Fruit fly (Drosophila melanogaster) whole organism, adult: ENCODE measurements around the gene CG13639.

Experiments
- CG11617 ChIP-seq: fragments of 200-800 bp; sonication (Bioruptor generic); optimal IDR thresholded peaks from 2 replicates; lab custom pipeline; 2017; ENCODE audit warnings: mild to moderate bottlenecking, missing biosample characterization, missing genetic modification reagents, missing genetic modification characterization
- CG12768 ChIP-seq: fragments of 200-800 bp; sonication (Bioruptor generic); optimal IDR thresholded peaks from 2 replicates; lab custom pipeline; 2017; ENCODE audit warnings: missing biosample characterization, missing genetic modification characterization, mild to moderate bottlenecking, moderate library complexity, missing genetic modification reagents
- CG14711 ChIP-seq: fragments of 200-800 bp; sonication (Bioruptor generic); optimal IDR thresholded peaks from 2 replicates; lab custom pipeline; 2018; ENCODE audit warnings: missing biosample characterization, mild to moderate bottlenecking, missing genetic modification characterization, moderate library complexity
- CG1620 ChIP-seq: fragments of 200-800 bp; sonication (Bioruptor generic); optimal IDR thresholded peaks from 2 replicates; lab custom pipeline; 2016; ENCODE audit warnings: missing biosample characterization, missing genetic modification characterization
- CG33017 ChIP-seq: fragments of 200-800 bp; sonication (Bioruptor generic); optimal IDR thresholded peaks from 2 replicates; lab custom pipeline; 2018; ENCODE audit warnings: missing biosample characterization, mild to moderate bottlenecking, missing genetic modification characterization, moderate library complexity
- CG5204 ChIP-seq: fragments of 200-800 bp; sonication (Bioruptor generic); optimal IDR thresholded peaks from 2 replicates; lab custom pipeline; 2016; ENCODE audit warnings: missing biosample characterization, missing genetic modification characterization
- CG7045 ChIP-seq: fragments of 200-800 bp; sonication (Bioruptor generic); optimal IDR thresholded peaks from 2 replicates; lab custom pipeline; 2017; ENCODE audit warnings: missing biosample characterization, mild to moderate bottlenecking, missing genetic modification characterization
- CG7101 ChIP-seq: fragments of 200-800 bp; sonication (Bioruptor generic); optimal IDR thresholded peaks from 2 replicates; lab custom pipeline; 2018; ENCODE audit warnings: missing biosample characterization, mild to moderate bottlenecking, missing genetic modification characterization, moderate library complexity
- Clk ChIP-seq: fragments of 200-800 bp; sonication (Bioruptor generic); optimal IDR thresholded peaks from 2 replicates; lab custom pipeline; 2017; ENCODE audit warnings: missing biosample characterization, missing genetic modification characterization
- Crg-1 ChIP-seq: fragments of 200-800 bp; sonication (Bioruptor generic); optimal IDR thresholded peaks from 2 replicates; lab custom pipeline; 2016; ENCODE audit warnings: missing biosample characterization, missing genetic modification characterization
- Hr96 ChIP-seq: fragments of 200-800 bp; sonication (Bioruptor generic); optimal IDR thresholded peaks from 2 replicates; lab custom pipeline; 2016; ENCODE audit warnings: missing biosample characterization, missing genetic modification characterization
- Mnt ChIP-seq: fragments of 200-800 bp; sonication (Bioruptor generic); optimal IDR thresholded peaks from 2 replicates; lab custom pipeline; 2016; ENCODE audit warnings: missing biosample characterization, mild to moderate bottlenecking, missing genetic modification characterization
- bab1 ChIP-seq: fragments of 200-800 bp; sonication (Bioruptor generic); optimal IDR thresholded peaks from 3 replicates; lab custom pipeline; 2019; ENCODE audit warnings: missing biosample characterization, mild to moderate bottlenecking, missing genetic modification characterization, moderate library complexity
- cic ChIP-seq: fragments of 200-800 bp; sonication (Bioruptor generic); optimal IDR thresholded peaks from 2 replicates; lab custom pipeline; 2017; ENCODE audit warnings: missing biosample characterization, mild to moderate bottlenecking, missing genetic modification characterization, moderate library complexity
- cnc ChIP-seq, 2 experiments: fragments of >200 bp; optimal IDR thresholded peaks; 2 replicates each; lab custom pipeline; 2017
- kay ChIP-seq: fragments of 200-800 bp; sonication (Bioruptor generic); peaks from one replicate; lab custom pipeline; 2016; ENCODE audit warnings: missing biosample characterization, missing genetic modification characterization, borderline replicate concordance
- ovo ChIP-seq: fragments of 200-800 bp; sonication (Bioruptor generic); optimal IDR thresholded peaks from 2 replicates; lab custom pipeline; 2016; ENCODE audit warnings: missing biosample characterization, missing genetic modification characterization
- pad ChIP-seq: fragments of 200-800 bp; sonication (Bioruptor generic); optimal IDR thresholded peaks from 3 replicates; lab custom pipeline; 2017; ENCODE audit warnings: missing biosample characterization, missing genetic modification characterization, mild to moderate bottlenecking, moderate library complexity, missing genetic modification reagents
- tj ChIP-seq: fragments of 200-800 bp; sonication (Bioruptor generic); optimal IDR thresholded peaks from 3 replicates; lab custom pipeline; 2017; ENCODE audit warnings: missing biosample characterization, mild to moderate bottlenecking, missing genetic modification characterization, moderate library complexity
- toe ChIP-seq: fragments of 200-800 bp; sonication (Bioruptor generic); optimal IDR thresholded peaks from 2 replicates; lab custom pipeline; 2016; ENCODE audit warnings: missing biosample characterization, missing genetic modification characterization

CG13639 gene

dm6 chr3R:24860316-24860826 lies at the start of gene CG13639:
TSS of gene CG13639 (minus strand) at chr3R:24860366.
- TF ChIP-seq tj (GFP tag; lab: Kevin White, UChicago) = no peak
- no peak for TF ChIP-seq Clk (GFP tag; lab: Kevin White, UChicago)
- TF ChIP-seq CG7101 (tag; lab: Kevin White, UChicago) = no peak
- no peak for TF ChIP-seq CG7045 (GFP tag; lab: Kevin White, UChicago)
- TF ChIP-seq kay (GFP tag; lab: Kevin White, UChicago) = no peak
- TF ChIP-seq CG33017 (tag; lab: Kevin White, UChicago) = no peak
- no peak for TF ChIP-seq CG5204 (GFP tag; lab: Kevin White, UChicago)
- TF ChIP-seq CG1620 (GFP tag; lab: Kevin White, UChicago) = no peak
- no peak for TF ChIP-seq Crg-1
- peak; percentile 48 for TF ChIP-seq ovo
- no peak for TF ChIP-seq pad (GFP tag; lab: Kevin White, UChicago)
- TF ChIP-seq cnc (optimal IDR thresholded peaks at IDR 0.05; lab: Kevin White, UChicago) = peak in 1 of 2 experiments; percentile 42
- TF ChIP-seq Mnt = no peak
- no peak for TF ChIP-seq CG12768 (GFP tag; lab: Kevin White, UChicago)
- TF ChIP-seq CG14711 = no peak
- TF ChIP-seq CG11617 = no peak
- no peak for TF ChIP-seq Hr96

dm6 chr3R:24908034-24908433 lies 47.9 kb upstream of the CG13639 start:
- TF ChIP-seq cic (GFP tag; lab: Kevin White, UChicago) (no peak), CG7045 (GFP tag; lab: Kevin White, UChicago) (no peak), Mnt (no peak), CG7101 (tag; lab: Kevin White, UChicago) (no peak), tj (GFP tag; lab: Kevin White, UChicago) (no peak), ovo (no peak), Clk (GFP tag; lab: Kevin White, UChicago) (no peak), toe (GFP tag; lab: Kevin White, UChicago) (no peak), CG11617 (no peak), pad (GFP tag; lab: Kevin White, UChicago) (no peak), cnc (optimal IDR thresholded peaks at IDR 0.05; lab: Kevin White, UChicago) (no peak)

DNA sequence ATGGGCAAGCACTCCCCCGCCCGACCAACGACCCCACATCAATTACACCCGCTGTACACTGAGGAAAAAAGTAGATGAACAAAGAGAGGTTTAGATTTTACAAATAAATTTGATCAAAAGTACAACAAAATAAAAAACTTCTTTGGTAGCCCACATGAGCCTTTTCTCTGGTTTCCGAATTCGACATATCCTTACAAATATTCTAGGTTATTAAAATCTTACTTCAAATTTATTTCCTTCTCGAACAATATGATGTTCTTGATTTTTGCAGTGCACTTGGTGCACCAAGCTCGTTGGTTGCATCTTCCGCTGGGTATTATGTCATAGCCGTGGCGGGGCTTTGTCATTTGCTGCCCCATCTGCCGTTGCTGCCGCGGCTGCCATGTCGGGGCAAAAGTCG lies 46.5 kb upstream of the CG13639 start:
- no peak for TF ChIP-seq Crg-1
- no peak for TF ChIP-seq pad (GFP tag; lab: Kevin White, UChicago)
- TF ChIP-seq CG14711 = no peak
- no peak for TF ChIP-seq CG7101 (tag; lab: Kevin White, UChicago)
- TF ChIP-seq tj (GFP tag; lab: Kevin White, UChicago) = no peak
- no peak for TF ChIP-seq Clk (GFP tag; lab: Kevin White, UChicago)
- no peak for TF ChIP-seq CG1620 (GFP tag; lab: Kevin White, UChicago)
- TF ChIP-seq Mnt = no peak
- no peak for TF ChIP-seq Hr96
- no peak for TF ChIP-seq ovo
- no peak for TF ChIP-seq cnc (optimal IDR thresholded peaks at IDR 0.05; lab: Kevin White, UChicago)
- no peak for TF ChIP-seq CG5204 (GFP tag; lab: Kevin White, UChicago)
- no peak for TF ChIP-seq bab1 (GFP tag; lab: Kevin White, UChicago)
- TF ChIP-seq CG33017 (tag; lab: Kevin White, UChicago) = no peak
- TF ChIP-seq CG11617 = no peak
- no peak for TF ChIP-seq CG7045 (GFP tag; lab: Kevin White, UChicago)
- no peak for TF ChIP-seq kay (GFP tag; lab: Kevin White, UChicago)
- no peak for TF ChIP-seq CG12768 (GFP tag; lab: Kevin White, UChicago)
- TF ChIP-seq toe (GFP tag; lab: Kevin White, UChicago) = no peak

- TF ChIP-seq CG7101 (tag; lab: Kevin White, UChicago) (no peak), CG5204 (GFP tag; lab: Kevin White, UChicago) (no peak), pad (GFP tag; lab: Kevin White, UChicago) (no peak), Crg-1 (no peak), CG33017 (tag; lab: Kevin White, UChicago) (no peak), CG11617 (no peak), ovo (no peak), Hr96 (no peak), CG1620 (GFP tag; lab: Kevin White, UChicago) (no peak), CG14711 (no peak), CG7045 (GFP tag; lab: Kevin White, UChicago) (no peak), bab1 (GFP tag; lab: Kevin White, UChicago) (no peak), Clk (GFP tag; lab: Kevin White, UChicago) (no peak), tj (GFP tag; lab: Kevin White, UChicago) (no peak), CG12768 (GFP tag; lab: Kevin White, UChicago) (no peak), kay (GFP tag; lab: Kevin White, UChicago) (no peak), cic (GFP tag; lab: Kevin White, UChicago) (no peak)
These were observed 45.9 kb upstream of the CG13639 start, which contains the start of gene CG13643 for dm6 chr3R:24905959-24906634. TSS of gene CG13643 (minus strand) at chr3R:24906004.

dm6 chr3R:24900816-24901215 lies 40.6 kb upstream of the CG13639 start, which contains the start of gene CG10845:
TSS of gene CG10845 (plus strand) at chr3R:24901116.
- TF ChIP-seq cic (GFP tag; lab: Kevin White, UChicago) = no peak
- TF ChIP-seq ovo = no peak
- TF ChIP-seq CG7045 (GFP tag; lab: Kevin White, UChicago) = no peak
- no peak for TF ChIP-seq toe (GFP tag; lab: Kevin White, UChicago)
- no peak for TF ChIP-seq Clk (GFP tag; lab: Kevin White, UChicago)
- no peak for TF ChIP-seq tj (GFP tag; lab: Kevin White, UChicago)
- no peak for TF ChIP-seq CG11617
- no peak for TF ChIP-seq Hr96
- TF ChIP-seq bab1 (GFP tag; lab: Kevin White, UChicago) = no peak
- TF ChIP-seq CG5204 (GFP tag; lab: Kevin White, UChicago) = no peak
- no peak for TF ChIP-seq CG33017 (tag; lab: Kevin White, UChicago)
- TF ChIP-seq CG1620 (GFP tag; lab: Kevin White, UChicago) = no peak
- TF ChIP-seq CG14711 = no peak
- TF ChIP-seq pad (GFP tag; lab: Kevin White, UChicago) = no peak
